Fruit fly (Drosophila melanogaster): ENCODE data around the gene CG6761.

CG6761 gene

DNA sequence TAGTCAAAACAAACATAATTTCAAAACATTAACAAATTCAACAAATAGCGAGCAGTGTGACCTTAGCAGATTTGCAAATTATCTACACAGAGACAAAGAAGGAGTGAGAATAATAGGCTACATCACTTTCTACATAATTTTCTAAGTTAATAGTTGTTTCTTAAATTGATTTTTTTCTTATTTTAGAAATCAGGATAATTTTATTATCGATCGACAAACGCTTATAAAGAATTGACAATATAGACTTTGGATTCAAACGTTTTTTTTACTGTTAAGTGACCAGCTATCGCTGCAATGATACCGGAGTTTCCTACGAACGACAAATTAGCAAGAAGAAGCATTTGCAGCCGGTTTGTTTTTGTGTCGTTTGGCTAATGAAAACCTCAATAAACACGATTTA lies 19.7 kb upstream of the CG6761 start, which contains the start of the genes nbs and defl (continued):
- TF ChIP-seq knrl (GFP tag; IDR thresholded peaks at IDR 0.05; ENCODE audit: partially characterized antibody) (peak; percentile 59; the same call in 2 of the 3 replicates), hb (GFP tag; IDR thresholded peaks at IDR 0.05; ENCODE audit: partially characterized antibody) (no peak), GATAe (GFP tag; conservative IDR thresholded peaks at IDR 0.05) (peak; percentile 73), Sin3A (optimal IDR thresholded peaks at IDR 0.05) (peak; percentile 50), Chrac-16 (GFP tag; optimal IDR thresholded peaks at IDR 0.05) (peak; percentile 70), fd96Cb (tag; optimal IDR thresholded peaks at IDR 0.05) (peak; percentile 47), CG7928 (GFP tag; optimal IDR thresholded peaks at IDR 0.05) (no peak), CG17612 (GFP tag; IDR thresholded peaks at IDR 0.05) (no peak), az2 (GFP tag; optimal IDR thresholded peaks at IDR 0.05) (peak; percentile 64), CG2199 (GFP tag; IDR thresholded peaks at IDR 0.05) (no peak), btn (GFP tag; optimal IDR thresholded peaks at IDR 0.05) (no peak), her (GFP tag; optimal IDR thresholded peaks at IDR 0.05) (no peak), Doc2 (GFP tag; IDR thresholded peaks at IDR 0.05) (no peak), CG13894 (tag; optimal IDR thresholded peaks at IDR 0.05) (no peak), Fer3 (tag; optimal IDR thresholded peaks at IDR 0.05) (peak; percentile 66), CG14014 (GFP tag; IDR thresholded peaks at IDR 0.05) (peak; percentile 72), CG6654 (GFP tag; optimal IDR thresholded peaks at IDR 0.05) (no peak), wek (GFP tag; optimal IDR thresholded peaks at IDR 0.05) (no peak), Atf3 (GFP tag; optimal IDR thresholded peaks at IDR 0.05) (peak; percentile 37), salm (tag; optimal IDR thresholded peaks at IDR 0.05) (no peak), CG8765 (GFP tag; IDR thresholded peaks at IDR 0.05) (peak; percentile 65), CG10431 (GFP tag; optimal IDR thresholded peaks at IDR 0.05) (no peak), H15 (GFP tag; IDR thresholded peaks at IDR 0.05) (peak; percentile 44; the same call in 1 of the 3 replicates), Mad (GFP tag; optimal IDR thresholded peaks at IDR 0.05) (peak; percentile 62), NC2β (GFP tag; optimal IDR thresholded peaks at IDR 0.05) (peak; percentile 31), Dad (GFP tag; optimal IDR thresholded peaks at IDR 0.05) (peak; percentile 56), Atf6 (GFP tag; IDR thresholded peaks at IDR 0.05) (peak; percentile 71), CG3065 (GFP tag; optimal IDR thresholded peaks at IDR 0.05) (peak; percentile 32), org-1 (GFP tag; optimal IDR thresholded peaks at IDR 0.05) (no peak), p53 (GFP tag; optimal IDR thresholded peaks at IDR 0.05) (no peak), pb (GFP tag; optimal IDR thresholded peaks at IDR 0.05) (no peak), Abd-B (GFP tag; optimal IDR thresholded peaks at IDR 0.05) (peak; percentile 58), Dip3 (GFP tag; optimal IDR thresholded peaks at IDR 0.05) (peak; percentile 60), CG13123 (GFP tag; optimal IDR thresholded peaks at IDR 0.05) (peak; percentile 46), CG14860 (GFP tag; IDR thresholded peaks at IDR 0.05; ENCODE audit: partially characterized antibody) (peak; percentile 31; the same call in 1 of the 3 replicates), pho (GFP tag; optimal IDR thresholded peaks at IDR 0.05) (peak; percentile 80), Ada2b (GFP tag; IDR thresholded peaks at IDR 0.05) (peak; percentile 62), yki (optimal IDR thresholded peaks at IDR 0.05) (no peak), Lim3 (GFP tag; IDR thresholded peaks at IDR 0.05) (no peak), CG7357 (GFP tag; IDR thresholded peaks at IDR 0.05) (0 out of 3 replicates have a peak, but pooled peaks have one; percentile 55), CG1603 (tag; optimal IDR thresholded peaks at IDR 0.05) (no peak), sr (GFP tag; IDR thresholded peaks at IDR 0.05) (no peak), shn (GFP tag; optimal IDR thresholded peaks at IDR 0.05) (peak; percentile 44), CG7987 (GFP tag; optimal IDR thresholded peaks at IDR 0.05) (no peak), hkb (optimal IDR thresholded peaks at IDR 0.05) (no peak), hkb (GFP tag; IDR thresholded peaks at IDR 0.05) (peak; percentile 20; the same call in 1 of the 2 replicates), CG2712 (tag; optimal IDR thresholded peaks at IDR 0.05) (peak; percentile 85), CG15073 (GFP tag; optimal IDR thresholded peaks at IDR 0.05) (no peak), zfh1 (GFP tag; IDR thresholded peaks at IDR 0.05) (peak; percentile 69; the same call in 2 of the 3 replicates), klu (GFP tag; IDR thresholded peaks at IDR 0.05) (peak; percentile 48; the same call in 1 of the 2 replicates), CG4854 (GFP tag; optimal IDR thresholded peaks at IDR 0.05) (peak; percentile 48), NfI (GFP tag; optimal IDR thresholded peaks at IDR 0.05) (peak; percentile 41), CG3281 (GFP tag; optimal IDR thresholded peaks at IDR 0.05) (peak; percentile 33)
